Worm (Caenorhabditis elegans) whole organism, L4 larva: ENCODE data around the gene nhr-133.

Experiments used
- F26F4.8 ChIP-seq: fragments of 200-800 bp; sonication (Bioruptor generic); conservative IDR thresholded peaks from 2 replicates; pipeline ENCODE4 v1.3.6; 2022; ENCODE audit warnings: missing genetic modification characterization, missing compliant biosample characterization
- F49E8.2 ChIP-seq: sonication (generic microtip); optimal IDR thresholded peaks from 2 replicates; lab custom pipeline; 2016; ENCODE audit warnings: missing compliant biosample characterization, mild to moderate bottlenecking, missing genetic modification characterization, borderline replicate concordance
- ZK546.5 ChIP-seq, 2 experiments: sonication (generic microtip); optimal IDR thresholded peaks; 2 replicates each; lab custom pipeline; 2017; ENCODE audit warnings: missing biosample characterization in 2 of 2, missing genetic modification characterization in 2 of 2
- aly-2 ChIP-seq: sonication (generic microtip); optimal IDR thresholded peaks from 2 replicates; lab custom pipeline; 2018; ENCODE audit warnings: missing biosample characterization, missing genetic modification characterization
- ama-1 ChIP-seq: fragments of 150-350 bp; optimal IDR thresholded peaks from 2 replicates; lab custom pipeline; 2014; ENCODE audit warnings: inconsistent platforms, mixed read lengths
- attf-4 ChIP-seq: sonication (generic microtip); optimal IDR thresholded peaks from 3 replicates; lab custom pipeline; 2017; ENCODE audit warnings: missing biosample characterization, missing genetic modification characterization
- ceh-28 ChIP-seq: fragments of 150-350 bp; optimal IDR thresholded peaks from 2 replicates; lab custom pipeline; 2014; ENCODE audit warnings: missing biosample characterization, missing genetic modification reagents, missing genetic modification characterization
- cey-2 ChIP-seq: sonication (generic microtip); optimal IDR thresholded peaks from 3 replicates; lab custom pipeline; 2017; ENCODE audit warnings: missing genetic modification characterization, mild to moderate bottlenecking, missing compliant biosample characterization, antibody characterized with exemption, borderline replicate concordance; ENCODE audit not compliant: insufficient read depth
- ctbp-1 ChIP-seq: fragments of 200-800 bp; sonication (Bioruptor generic); IDR thresholded peaks from 2 replicates; pipeline ENCODE4 v1.3.6; 2022; ENCODE audit warnings: missing genetic modification reagents, missing genetic modification characterization, missing compliant biosample characterization
- daf-12 ChIP-seq: fragments of 150-350 bp; optimal IDR thresholded peaks from 2 replicates; lab custom pipeline; 2014; ENCODE audit warnings: missing biosample characterization, missing genetic modification reagents, missing genetic modification characterization
- daf-16 ChIP-seq, 3 experiments: sonication (generic microtip); optimal IDR thresholded peaks; 2 replicates each; lab custom pipeline; 2016 to 2017; ENCODE audit warnings: missing genetic modification characterization in 3 of 3, missing genetic modification reagents in 3 of 3, mild to moderate bottlenecking in 2 of 3, missing compliant biosample characterization in 2 of 3, missing biosample characterization in 1 of 3, moderate library complexity in 1 of 3
- daf-8 ChIP-seq: fragments of 200-800 bp; sonication (Bioruptor generic); IDR thresholded peaks from 2 replicates; pipeline ENCODE4 v1.3.6; 2022; ENCODE audit warnings: missing genetic modification characterization, missing compliant biosample characterization
- dmd-9 ChIP-seq: fragments of 200-800 bp; sonication (Bioruptor generic); IDR thresholded peaks from 2 replicates; pipeline ENCODE4 v1.3.6; 2022; ENCODE audit warnings: missing genetic modification reagents, missing genetic modification characterization, missing compliant biosample characterization
- dpl-1 ChIP-seq: fragments of 150-350 bp; optimal IDR thresholded peaks from 2 replicates; lab custom pipeline; 2014; ENCODE audit warnings: missing biosample characterization, missing genetic modification reagents, missing genetic modification characterization
- duxl-1 ChIP-seq: sonication (generic microtip); optimal IDR thresholded peaks from 2 replicates; lab custom pipeline; 2016; ENCODE audit warnings: mild to moderate bottlenecking, missing genetic modification characterization, moderate library complexity, missing compliant biosample characterization; ENCODE audit not compliant: poor library complexity
- dve-1 ChIP-seq: sonication (generic microtip); optimal IDR thresholded peaks from 2 replicates; lab custom pipeline; 2017; ENCODE audit warnings: antibody characterized with exemption, mild to moderate bottlenecking, missing genetic modification characterization, missing compliant biosample characterization; ENCODE audit not compliant: insufficient read depth
- egl-43 ChIP-seq: fragments of 200-800 bp; sonication (Bioruptor generic); IDR thresholded peaks from 2 replicates; pipeline ENCODE4 v1.3.6; 2022; ENCODE audit warnings: missing genetic modification reagents, missing genetic modification characterization, missing compliant biosample characterization
- fos-1 ChIP-seq: fragments of 150-350 bp; optimal IDR thresholded peaks from 2 replicates; lab custom pipeline; 2014; ENCODE audit warnings: missing biosample characterization, missing genetic modification characterization
- gei-8 ChIP-seq: fragments of 200-800 bp; sonication (Bioruptor generic); optimal IDR thresholded peaks from 2 replicates; lab custom pipeline; 2018; ENCODE audit warnings: mild to moderate bottlenecking, missing genetic modification characterization, missing compliant biosample characterization
- hlh-30 ChIP-seq: sonication (generic microtip); optimal IDR thresholded peaks from 2 replicates; lab custom pipeline; 2017; ENCODE audit warnings: antibody characterized with exemption, mild to moderate bottlenecking, missing genetic modification characterization, missing compliant biosample characterization; ENCODE audit not compliant: insufficient read depth
- hmg-1.1 ChIP-seq: fragments of 200-800 bp; sonication (Bioruptor generic); IDR thresholded peaks from 2 replicates; pipeline ENCODE4 v1.3.6; 2022; ENCODE audit warnings: missing genetic modification reagents, missing genetic modification characterization, missing compliant biosample characterization
- lim-7 ChIP-seq: fragments of 200-800 bp; sonication (Bioruptor generic); IDR thresholded peaks from 2 replicates; pipeline ENCODE4 v1.3.6; 2022; ENCODE audit warnings: missing genetic modification characterization, missing compliant biosample characterization
- lin-15B ChIP-seq: fragments of 150-350 bp; sonication (generic microtip); optimal IDR thresholded peaks from 3 replicates; lab custom pipeline; 2014; ENCODE audit warnings: missing biosample characterization, missing genetic modification characterization
- lin-29 ChIP-seq: fragments of 200-800 bp; sonication (Bioruptor generic); IDR thresholded peaks from 2 replicates; pipeline ENCODE4 v1.3.6; 2022; ENCODE audit warnings: missing genetic modification reagents, missing genetic modification characterization, missing compliant biosample characterization
- lir-3 ChIP-seq: sonication (generic microtip); optimal IDR thresholded peaks from 2 replicates; lab custom pipeline; 2016; ENCODE audit warnings: mild to moderate bottlenecking, missing genetic modification characterization, missing compliant biosample characterization
- lsy-2 ChIP-seq, 2 experiments: fragments of 150-350 bp in 1 of 2; sonication (generic microtip) in 1 of 2; optimal IDR thresholded peaks; 2 replicates each; lab custom pipeline; 2014 to 2017; ENCODE audit warnings: missing biosample characterization in 2 of 2, missing genetic modification characterization in 2 of 2
- mep-1 ChIP-seq: fragments of 150-350 bp; sonication (generic microtip); optimal IDR thresholded peaks from 3 replicates; lab custom pipeline; 2014; ENCODE audit warnings: missing biosample characterization, missing genetic modification characterization
- nhr-10 ChIP-seq: fragments of 150-350 bp; optimal IDR thresholded peaks from 2 replicates; lab custom pipeline; 2014; ENCODE audit warnings: missing biosample characterization, missing genetic modification characterization
- nhr-237 ChIP-seq: sonication (generic microtip); optimal IDR thresholded peaks from 2 replicates; lab custom pipeline; 2017; ENCODE audit warnings: missing biosample characterization, missing genetic modification characterization
- nhr-25 ChIP-seq: sonication (generic microtip); optimal IDR thresholded peaks from 2 replicates; lab custom pipeline; 2017; ENCODE audit warnings: missing genetic modification characterization, mild to moderate bottlenecking, missing compliant biosample characterization, antibody characterized with exemption, moderate library complexity, borderline replicate concordance; ENCODE audit not compliant: insufficient read depth
- nhr-28 ChIP-seq: fragments of 150-350 bp; optimal IDR thresholded peaks from 2 replicates; lab custom pipeline; 2014; ENCODE audit warnings: missing biosample characterization, missing genetic modification characterization
- nhr-41 ChIP-seq: fragments of 200-800 bp; sonication (Bioruptor generic); IDR thresholded peaks from 2 replicates; pipeline ENCODE4 v1.3.6; 2022; ENCODE audit warnings: missing genetic modification reagents, missing genetic modification characterization, missing compliant biosample characterization
- pha-4 ChIP-seq, 2 experiments: fragments of 150-350 bp in 1 of 2; fragments of 200-800 bp in 1 of 2; sonication (Bioruptor generic) in 1 of 2; IDR thresholded peaks in 1 of 2; optimal IDR thresholded peaks in 1 of 2; 2 replicates each; pipeline versions ENCODE4 v1.3.6 to Lab custom; 2014 to 2022; ENCODE audit warnings: missing genetic modification characterization in 2 of 2, missing genetic modification reagents in 2 of 2, missing biosample characterization in 1 of 2, missing compliant biosample characterization in 1 of 2
- php-3 ChIP-seq: fragments of 200-800 bp; sonication (Bioruptor generic); IDR thresholded peaks from 2 replicates; pipeline ENCODE4 v1.3.6; 2022; ENCODE audit warnings: missing genetic modification reagents, missing genetic modification characterization, missing compliant biosample characterization
- skn-1 ChIP-seq: fragments of 150-350 bp; optimal IDR thresholded peaks from 2 replicates; lab custom pipeline; 2014; ENCODE audit warnings: missing biosample characterization, missing genetic modification characterization
- spr-1 ChIP-seq: sonication (generic microtip); optimal IDR thresholded peaks from 2 replicates; lab custom pipeline; 2016; ENCODE audit warnings: mild to moderate bottlenecking, missing genetic modification characterization, missing compliant biosample characterization
- vab-7 ChIP-seq: fragments of 200-800 bp; sonication (Bioruptor generic); IDR thresholded peaks from 2 replicates; pipeline ENCODE4 v1.3.6; 2022; ENCODE audit warnings: missing genetic modification reagents, missing genetic modification characterization, missing compliant biosample characterization
- zfp-2 ChIP-seq: sonication (generic microtip); optimal IDR thresholded peaks from 2 replicates; lab custom pipeline; 2016; ENCODE audit warnings: mild to moderate bottlenecking, missing genetic modification characterization, missing compliant biosample characterization
- zip-2 ChIP-seq: fragments of 150-350 bp; optimal IDR thresholded peaks from 2 replicates; lab custom pipeline; 2014; ENCODE audit warnings: missing biosample characterization, missing genetic modification characterization
- ztf-7 ChIP-seq: fragments of 150-350 bp; optimal IDR thresholded peaks from 2 replicates; lab custom pipeline; 2014; ENCODE audit warnings: missing biosample characterization, missing genetic modification characterization

Gene nhr-133

ce11 chrV:2207527-2207926, 4.4 kb downstream of the nhr-133 start:
- no peak for TF ChIP-seq zip-2
- TF ChIP-seq ctbp-1 (GFP tag; lab: Robert Waterston, UW): no peak
- TF ChIP-seq egl-43 (GFP tag; lab: Robert Waterston, UW): no peak
- no peak for TF ChIP-seq nhr-41
- no peak for TF ChIP-seq F26F4.8 (GFP tag; lab: Robert Waterston, UW)
- no peak for TF ChIP-seq hmg-1.1
- TF ChIP-seq, all 104 proteins: peak for 0

- TF ChIP-seq nhr-28 (tag; lab: Kevin White, UChicago) (no peak), cey-2 (tag; lab: Kevin White, UChicago) (no peak), daf-16 (GFP tag; optimal IDR thresholded peaks at IDR 0.05; lab: Kevin White, UChicago) (no peak), daf-16 (tag; optimal IDR thresholded peaks at IDR 0.05; lab: Kevin White, UChicago) (no peak), zfp-2 (tag; lab: Kevin White, UChicago) (no peak), dmd-9 (GFP tag; lab: Robert Waterston, UW) (no peak), dve-1 (tag; lab: Kevin White, UChicago) (no peak), F49E8.2 (tag; lab: Kevin White, UChicago) (no peak), F26F4.8 (GFP tag; lab: Robert Waterston, UW) (no peak), nhr-10 (tag; lab: Kevin White, UChicago) (no peak), lin-29 (GFP tag; lab: Robert Waterston, UW) (no peak), mep-1 (no peak), lim-7 (GFP tag; lab: Robert Waterston, UW) (no peak), php-3 (GFP tag; lab: Robert Waterston, UW) (no peak), lir-3 (no peak)
- TF ChIP-seq, all 104 proteins: peak for 0
Measured at ce11 chrV:2206801-2207200, 5.1 kb downstream of the nhr-133 start, which contains the start of gene svh-11. Gene svh-11, plus strand, starts transcription at chrV:2207101.

ce11 chrV:2206181-2206580, 5.7 kb downstream of the nhr-133 start, which contains the start of gene srt-40:
Gene srt-40, minus strand, starts transcription at chrV:2206281.
- TF ChIP-seq F26F4.8 (GFP tag; lab: Robert Waterston, UW): no peak
- no peak for TF ChIP-seq daf-12 (tag; lab: Kevin White, UChicago)
- TF ChIP-seq ztf-7: no peak
- no peak for TF ChIP-seq attf-4 (tag; lab: Kevin White, UChicago)
- TF ChIP-seq ceh-28 (tag; lab: Kevin White, UChicago): no peak
- TF ChIP-seq php-3 (GFP tag; lab: Robert Waterston, UW): no peak
- TF ChIP-seq ctbp-1 (GFP tag; lab: Robert Waterston, UW): no peak
- TF ChIP-seq vab-7 (GFP tag; lab: Robert Waterston, UW): no peak
- no peak for TF ChIP-seq spr-1 (tag; lab: Kevin White, UChicago)
- no peak for TF ChIP-seq nhr-25 (tag; lab: Kevin White, UChicago)
- TF ChIP-seq pha-4 (GFP tag; IDR thresholded peaks at IDR 0.05; lab: Robert Waterston, UW): no peak
- no peak for TF ChIP-seq pha-4 (tag; optimal IDR thresholded peaks at IDR 0.05; lab: Kevin White, UChicago)
- TF ChIP-seq, all 104 proteins: peak for 0

- TF ChIP-seq ama-1 (lab: Kevin White, UChicago) (no peak), daf-8 (no peak), hlh-30 (tag; lab: Kevin White, UChicago) (no peak), ceh-28 (tag; lab: Kevin White, UChicago) (no peak), pha-4 (GFP tag; IDR thresholded peaks at IDR 0.05; lab: Robert Waterston, UW) (no peak), pha-4 (tag; optimal IDR thresholded peaks at IDR 0.05; lab: Kevin White, UChicago) (no peak), lsy-2 (tag; optimal IDR thresholded peaks at IDR 0.05; lab: Kevin White, UChicago) (no peak), duxl-1 (tag; lab: Kevin White, UChicago) (no peak), fos-1 (tag; lab: Kevin White, UChicago) (no peak), gei-8 (GFP tag; lab: Kevin White, UChicago) (no peak), dpl-1 (no peak), ZK546.5 (tag; optimal IDR thresholded peaks at IDR 0.05; lab: Kevin White, UChicago) (no peak), lin-15B (no peak), skn-1 (no peak), aly-2 (tag; lab: Kevin White, UChicago) (no peak), php-3 (GFP tag; lab: Robert Waterston, UW) (no peak), nhr-237 (no peak)
Measured at ce11 chrV:2204080-2204479, 7.8 kb downstream of the nhr-133 start, which contains the start of gene cyp-33C12. Gene cyp-33C12, minus strand, starts transcription at chrV:2204400.
